Fruit fly (Drosophila melanogaster): ENCODE results near the gene CG15765.

CG15765 gene

DNA sequence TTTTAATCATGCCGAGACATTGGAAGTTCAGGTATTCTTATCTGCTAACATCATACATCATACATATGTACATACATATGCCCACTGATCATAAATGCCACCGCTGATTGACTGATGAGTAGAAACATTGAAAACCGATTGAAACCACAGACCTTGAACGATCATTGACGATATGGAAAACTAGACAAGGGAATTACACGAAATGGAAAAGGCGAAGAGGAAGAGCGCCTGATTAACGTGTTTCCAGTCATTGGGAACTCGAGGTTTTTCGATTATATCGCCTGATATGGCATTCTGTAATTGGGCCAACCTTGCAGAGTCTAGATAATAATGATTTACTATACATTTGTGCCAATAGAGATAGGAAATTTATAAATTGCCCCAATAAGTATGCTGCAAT is 66.5 kb downstream of the CG15765 start (continued):
- TF ChIP-seq CG4360 (GFP tag; IDR thresholded peaks at IDR 0.05), result no peak
- peak; percentile 83 for TF ChIP-seq lab (GFP tag; optimal IDR thresholded peaks at IDR 0.05)
- peak; percentile 4 for TF ChIP-seq sens (GFP tag)

DNA sequence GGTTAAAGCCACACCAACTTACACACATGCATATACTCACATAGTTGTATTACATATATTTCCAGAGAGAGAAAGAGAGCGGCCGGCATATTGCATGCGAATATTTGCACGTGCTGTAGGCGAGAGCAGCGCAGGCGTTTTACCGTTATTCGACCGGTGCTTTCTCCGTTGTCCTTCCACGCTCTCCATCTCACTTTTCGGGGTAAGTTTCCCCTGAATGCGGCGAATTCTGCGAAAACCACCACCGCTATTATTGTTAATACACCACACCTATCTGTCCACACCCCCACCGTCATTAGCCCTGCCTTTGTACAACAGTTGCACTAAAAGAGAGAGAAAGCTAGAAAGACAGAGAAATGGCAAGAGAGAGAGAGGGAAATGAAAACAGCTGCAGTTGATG is 67.2 kb downstream of the CG15765 start:
- no peak for TF ChIP-seq MESR4 (GFP tag; optimal IDR thresholded peaks at IDR 0.05)
- TF ChIP-seq abd-A (tag; optimal IDR thresholded peaks at IDR 0.05), result peak; percentile 3
- no peak for TF ChIP-seq CG10274 (GFP tag; optimal IDR thresholded peaks at IDR 0.05)
- no peak for TF ChIP-seq CG10462 (GFP tag; optimal IDR thresholded peaks at IDR 0.05)
- no peak for TF ChIP-seq sim (GFP tag; IDR thresholded peaks at IDR 0.05)
- TF ChIP-seq zen (tag; optimal IDR thresholded peaks at IDR 0.05), result peak; percentile 33
- no peak for TF ChIP-seq pzg (GFP tag; optimal IDR thresholded peaks at IDR 0.05)
- no peak for TF ChIP-seq CG12071 (GFP tag; optimal IDR thresholded peaks at IDR 0.05)
- TF ChIP-seq cg (GFP tag; optimal IDR thresholded peaks at IDR 0.05), result peak; percentile 23
- no peak for TF ChIP-seq HLH3B (GFP tag; IDR thresholded peaks at IDR 0.05)
- TF ChIP-seq wdn (GFP tag; IDR thresholded peaks at IDR 0.05), result no peak
- TF ChIP-seq CG11456 (GFP tag; IDR thresholded peaks at IDR 0.05), result no peak
- no peak for TF ChIP-seq ase (GFP tag; IDR thresholded peaks at IDR 0.05)
- no peak for TF ChIP-seq crol (GFP tag; IDR thresholded peaks at IDR 0.05)
- TF ChIP-seq ewg (GFP tag; optimal IDR thresholded peaks at IDR 0.05), result peak; percentile 66
- no peak for TF ChIP-seq HmgD (GFP tag; optimal IDR thresholded peaks at IDR 0.05)
- no peak for TF ChIP-seq maf-S (GFP tag; optimal IDR thresholded peaks at IDR 0.05)
- no peak for TF ChIP-seq CG7987 (GFP tag; optimal IDR thresholded peaks at IDR 0.05)
- no peak for TF ChIP-seq ERR (GFP tag; optimal IDR thresholded peaks at IDR 0.05)
- TF ChIP-seq CG34422 (GFP tag; IDR thresholded peaks at IDR 0.05), result no peak
- no peak for TF ChIP-seq toy (GFP tag; IDR thresholded peaks at IDR 0.05)
- no peak for TF ChIP-seq CG14441 (GFP tag; IDR thresholded peaks at IDR 0.05)
- no peak for TF ChIP-seq Sry-β (GFP tag; optimal IDR thresholded peaks at IDR 0.05)
- TF ChIP-seq Rfx (GFP tag; IDR thresholded peaks at IDR 0.05), result no peak
- no peak for TF ChIP-seq CG1647 (GFP tag; optimal IDR thresholded peaks at IDR 0.05)
- TF ChIP-seq CG17568 (GFP tag; optimal IDR thresholded peaks at IDR 0.05), result no peak
- TF ChIP-seq CG17361 (GFP tag; IDR thresholded peaks at IDR 0.05), result no peak
- TF ChIP-seq pros (GFP tag; optimal IDR thresholded peaks at IDR 0.05), result peak; percentile 72
- TF ChIP-seq onecut (GFP tag; IDR thresholded peaks at IDR 0.05), result no peak
- TF ChIP-seq Trl (optimal IDR thresholded peaks at IDR 0.05), result peak; percentile 31 to 63
- TF ChIP-seq Trl (GFP tag; optimal IDR thresholded peaks at IDR 0.05), result no peak
- TF ChIP-seq so (GFP tag; IDR thresholded peaks at IDR 0.05), result no peak
- TF ChIP-seq dan (GFP tag; IDR thresholded peaks at IDR 0.05), result no peak
- TF ChIP-seq pb (GFP tag; optimal IDR thresholded peaks at IDR 0.05), result no peak
- TF ChIP-seq CG17385 (GFP tag; optimal IDR thresholded peaks at IDR 0.05), result no peak
- TF ChIP-seq seq (GFP tag; IDR thresholded peaks at IDR 0.05), result peak; percentile 46; the same call in 1 of the 2 replicates

DNA sequence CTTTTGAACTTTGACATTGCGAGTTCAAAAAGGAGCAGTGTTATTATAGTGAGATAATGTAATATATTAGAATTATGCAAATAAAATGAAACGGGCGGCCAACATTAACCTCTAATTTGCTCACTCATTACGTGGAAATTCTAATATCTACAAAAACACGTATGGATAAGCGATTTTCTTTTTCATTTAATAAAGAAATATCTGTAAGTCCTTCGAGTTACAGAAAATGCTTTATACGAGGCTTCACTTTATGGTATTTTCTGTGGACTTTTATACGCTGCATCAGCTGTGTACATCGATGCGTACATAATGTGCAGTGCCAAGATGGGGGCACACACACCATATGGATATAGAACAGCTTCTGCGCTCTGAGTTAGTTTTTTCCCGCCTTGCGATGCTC is 67.6 kb downstream of the CG15765 start:
- TF ChIP-seq sisA (GFP tag; IDR thresholded peaks at IDR 0.05) (no peak), sens (GFP tag) (peak; percentile 26), pho (GFP tag; optimal IDR thresholded peaks at IDR 0.05) (no peak), CG1603 (tag; optimal IDR thresholded peaks at IDR 0.05) (no peak), CG31224 (GFP tag; IDR thresholded peaks at IDR 0.05) (no peak), bsh (GFP tag; optimal IDR thresholded peaks at IDR 0.05) (peak in 1 of 2 experiments; percentile 4), grau (tag; optimal IDR thresholded peaks at IDR 0.05) (peak; percentile 5)
